Worm (Caenorhabditis elegans) whole organism, young adult: ENCODE results near the gene cutl-29.
A peak's percentile ranks its signal among the peaks of the same experiment; 100 is the strongest.

Experiments used
- B0035.1 ChIP-seq: sonication (generic microtip); optimal IDR thresholded peaks from 2 replicates; lab custom pipeline; 2016; ENCODE audit warnings: missing genetic modification characterization, mild to moderate bottlenecking, missing compliant biosample characterization, missing genotype, missing genetic modification reagents
- C06A6.2 ChIP-seq: fragments of 200-800 bp; sonication (Bioruptor generic); conservative IDR thresholded peaks from 2 replicates; pipeline ENCODE4 v1.3.6; 2022; ENCODE audit warnings: missing genetic modification characterization, missing compliant biosample characterization
- F10E7.11 ChIP-seq: sonication (generic microtip); optimal IDR thresholded peaks from 2 replicates; lab custom pipeline; 2017; ENCODE audit warnings: mild to moderate bottlenecking, missing genetic modification characterization, moderate library complexity, missing compliant biosample characterization
- F52B5.7 ChIP-seq: sonication (generic microtip); optimal IDR thresholded peaks from 2 replicates; lab custom pipeline; 2016; ENCODE audit warnings: mild to moderate bottlenecking, missing genetic modification characterization, missing compliant biosample characterization
- F55B11.4 ChIP-seq: sonication (generic microtip); optimal IDR thresholded peaks from 2 replicates; lab custom pipeline; 2016; ENCODE audit warnings: missing compliant biosample characterization, missing genetic modification characterization, borderline replicate concordance; ENCODE audit not compliant: insufficient read depth
- F57A8.1 ChIP-seq: fragments of 200-800 bp; sonication (Bioruptor generic); optimal IDR thresholded peaks from 2 replicates; lab custom pipeline; 2018; ENCODE audit warnings: mild to moderate bottlenecking, missing genetic modification characterization, moderate library complexity, missing compliant biosample characterization
- F57C9.4 ChIP-seq: sonication (generic microtip); optimal IDR thresholded peaks from 2 replicates; lab custom pipeline; 2017; ENCODE audit warnings: mild to moderate bottlenecking, missing genetic modification characterization, missing compliant biosample characterization
- K11D2.4 ChIP-seq: fragments of 200-800 bp; sonication (Bioruptor generic); IDR thresholded peaks from 2 replicates; pipeline ENCODE4 v1.3.6; 2022; ENCODE audit warnings: missing genetic modification reagents, missing genetic modification characterization, missing compliant biosample characterization
- T07F8.4 ChIP-seq: sonication (generic microtip); optimal IDR thresholded peaks from 2 replicates; lab custom pipeline; 2016; ENCODE audit warnings: mild to moderate bottlenecking, missing genetic modification characterization, moderate library complexity, missing compliant biosample characterization
- Y53G8AR.9 ChIP-seq: fragments of 200-800 bp; sonication (Bioruptor generic); conservative IDR thresholded peaks from 2 replicates; pipeline ENCODE4 v1.3.6; 2022; ENCODE audit warnings: missing genetic modification reagents, missing genetic modification characterization, missing compliant biosample characterization
- akir-1 ChIP-seq: fragments of 200-800 bp; sonication (Bioruptor generic); optimal IDR thresholded peaks from 2 replicates; lab custom pipeline; 2018; ENCODE audit warnings: mild to moderate bottlenecking, missing genetic modification characterization, moderate library complexity, missing compliant biosample characterization
- aptf-3 ChIP-seq: fragments of 200-800 bp; sonication (Bioruptor generic); IDR thresholded peaks from 2 replicates; pipeline ENCODE4 v1.3.6; 2022; ENCODE audit warnings: missing genetic modification characterization, missing compliant biosample characterization
- atf-7 ChIP-seq: sonication (generic microtip); optimal IDR thresholded peaks from 2 replicates; lab custom pipeline; 2017; ENCODE audit warnings: mild to moderate bottlenecking, missing genetic modification characterization, missing compliant biosample characterization
- attf-5 ChIP-seq: fragments of 200-800 bp; sonication (Bioruptor generic); optimal IDR thresholded peaks from 2 replicates; lab custom pipeline; 2018; ENCODE audit warnings: mild to moderate bottlenecking, missing genetic modification characterization, missing compliant biosample characterization
- bed-2 ChIP-seq: fragments of 200-800 bp; sonication (Bioruptor generic); IDR thresholded peaks from 2 replicates; pipeline ENCODE4 v1.3.6; 2022; ENCODE audit warnings: missing genetic modification reagents, missing genetic modification characterization, missing compliant biosample characterization
- ccch-3 ChIP-seq: fragments of 200-800 bp; sonication (Bioruptor generic); optimal IDR thresholded peaks from 2 replicates; lab custom pipeline; 2018; ENCODE audit warnings: mild to moderate bottlenecking, missing genetic modification characterization, missing compliant biosample characterization
- cebp-1 ChIP-seq, 2 experiments: fragments of 200-800 bp in 1 of 2; sonication (Bioruptor generic) in 1 of 2; sonication (generic microtip) in 1 of 2; IDR thresholded peaks in 1 of 2; optimal IDR thresholded peaks in 1 of 2; 2 replicates each; pipeline versions ENCODE4 v1.3.6 to Lab custom; 2017 to 2022; ENCODE audit warnings: missing compliant biosample characterization in 2 of 2, missing genetic modification characterization in 2 of 2, mild to moderate bottlenecking in 1 of 2, missing genetic modification reagents in 1 of 2, moderate library complexity in 1 of 2
- ceh-79 ChIP-seq: sonication (generic microtip); optimal IDR thresholded peaks from 2 replicates; lab custom pipeline; 2017; ENCODE audit warnings: mild to moderate bottlenecking, missing genetic modification characterization, missing compliant biosample characterization
- ceh-91 ChIP-seq: fragments of 200-800 bp; sonication (Bioruptor generic); IDR thresholded peaks from 2 replicates; pipeline ENCODE4 v1.3.6; 2022; ENCODE audit warnings: missing genetic modification reagents, missing genetic modification characterization, missing compliant biosample characterization
- dpff-1 ChIP-seq: sonication (generic microtip); optimal IDR thresholded peaks from 2 replicates; lab custom pipeline; 2017; ENCODE audit warnings: mild to moderate bottlenecking, missing genetic modification characterization, missing compliant biosample characterization
- egl-18 ChIP-seq: fragments of 200-800 bp; sonication (Bioruptor generic); IDR thresholded peaks from 2 replicates; pipeline ENCODE4 v1.3.6; 2022; ENCODE audit warnings: missing genetic modification reagents, missing genetic modification characterization, missing compliant biosample characterization
- egl-44 ChIP-seq: fragments of 200-800 bp; sonication (Bioruptor generic); IDR thresholded peaks from 2 replicates; pipeline ENCODE4 v1.3.6; 2022; ENCODE audit warnings: missing genetic modification reagents, missing genetic modification characterization, missing compliant biosample characterization
- ets-4 ChIP-seq: fragments of 200-800 bp; sonication (Bioruptor generic); optimal IDR thresholded peaks from 2 replicates; lab custom pipeline; 2018; ENCODE audit warnings: mild to moderate bottlenecking, missing genetic modification characterization, missing compliant biosample characterization
- gei-17 ChIP-seq: fragments of 200-800 bp; sonication (Bioruptor generic); optimal IDR thresholded peaks from 2 replicates; lab custom pipeline; 2018; ENCODE audit warnings: mild to moderate bottlenecking, missing genetic modification characterization, missing compliant biosample characterization
- him-1 ChIP-seq: sonication (generic microtip); optimal IDR thresholded peaks from 2 replicates; lab custom pipeline; 2016; ENCODE audit warnings: missing genotype, missing genetic modification reagents, missing genetic modification characterization, missing compliant biosample characterization
- hlh-26 ChIP-seq: fragments of 200-800 bp; sonication (Bioruptor generic); conservative IDR thresholded peaks from 2 replicates; pipeline ENCODE4 v1.3.6; 2022; ENCODE audit warnings: missing genetic modification reagents, missing genetic modification characterization, missing compliant biosample characterization
- lag-1 ChIP-seq: fragments of 200-800 bp; sonication (Bioruptor generic); IDR thresholded peaks from 2 replicates; pipeline ENCODE4 v1.3.6; 2022; ENCODE audit warnings: missing genetic modification reagents, missing genetic modification characterization, missing compliant biosample characterization
- lin-35 ChIP-seq, 3 experiments: fragments of 150-350 bp in 2 of 3; sonication (generic microtip) in 1 of 3; optimal IDR thresholded peaks; 2 replicates each; lab custom pipeline; 2014 to 2018; ENCODE audit warnings: missing biosample characterization in 3 of 3, missing genetic modification characterization in 3 of 3, missing genetic modification reagents in 3 of 3
- lin-40 ChIP-seq: sonication (generic microtip); optimal IDR thresholded peaks from 2 replicates; lab custom pipeline; 2016; ENCODE audit warnings: missing genetic modification characterization, mild to moderate bottlenecking, missing compliant biosample characterization, missing genotype, missing genetic modification reagents
- lsl-1 ChIP-seq: fragments of 200-800 bp; sonication (Bioruptor generic); optimal IDR thresholded peaks from 2 replicates; lab custom pipeline; 2018; ENCODE audit warnings: mild to moderate bottlenecking, missing genetic modification characterization, moderate library complexity, missing compliant biosample characterization
- lsy-27 ChIP-seq: sonication (generic microtip); optimal IDR thresholded peaks from 2 replicates; lab custom pipeline; 2017; ENCODE audit warnings: missing genetic modification characterization, mild to moderate bottlenecking, missing compliant biosample characterization, antibody characterized with exemption, missing genotype, borderline replicate concordance; ENCODE audit not compliant: insufficient read depth
- madf-3 ChIP-seq: fragments of 200-800 bp; sonication (Bioruptor generic); IDR thresholded peaks from 2 replicates; pipeline ENCODE4 v1.3.6; 2022; ENCODE audit warnings: missing genetic modification reagents, missing genetic modification characterization, missing compliant biosample characterization
- madf-6 ChIP-seq: fragments of 200-800 bp; sonication (Bioruptor generic); IDR thresholded peaks from 2 replicates; pipeline ENCODE4 v1.3.6; 2022; ENCODE audit warnings: missing genetic modification reagents, missing genetic modification characterization, missing compliant biosample characterization
- mcd-1 ChIP-seq: fragments of 200-800 bp; sonication (Bioruptor generic); IDR thresholded peaks from 2 replicates; pipeline ENCODE4 v1.3.6; 2022; ENCODE audit warnings: missing genetic modification reagents, missing genetic modification characterization, missing compliant biosample characterization
- mes-4 ChIP-seq: sonication (generic microtip); optimal IDR thresholded peaks from 2 replicates; lab custom pipeline; 2016; ENCODE audit warnings: missing genotype, missing genetic modification characterization, missing compliant biosample characterization
- mxl-1 ChIP-seq: sonication (generic microtip); optimal IDR thresholded peaks from 2 replicates; lab custom pipeline; 2016; ENCODE audit warnings: missing genetic modification characterization, missing compliant biosample characterization
- nfya-1 ChIP-seq: sonication (generic microtip); optimal IDR thresholded peaks from 2 replicates; lab custom pipeline; 2017; ENCODE audit warnings: antibody characterized with exemption, missing compliant biosample characterization, missing genetic modification characterization, borderline replicate concordance; ENCODE audit not compliant: insufficient read depth
- nhr-179 ChIP-seq: sonication (generic microtip); optimal IDR thresholded peaks from 2 replicates; lab custom pipeline; 2016; ENCODE audit warnings: mild to moderate bottlenecking, missing genetic modification characterization, missing compliant biosample characterization
- sdz-38 ChIP-seq: sonication (generic microtip); optimal IDR thresholded peaks from 2 replicates; lab custom pipeline; 2016; ENCODE audit warnings: missing genotype, missing genetic modification characterization, missing compliant biosample characterization
- sea-2 ChIP-seq: fragments of 200-800 bp; sonication (Bioruptor generic); IDR thresholded peaks from 2 replicates; pipeline ENCODE4 v1.3.6; 2022; ENCODE audit warnings: missing genetic modification characterization, missing compliant biosample characterization
- sptf-2 ChIP-seq: fragments of 200-800 bp; sonication (Bioruptor generic); optimal IDR thresholded peaks from 2 replicates; lab custom pipeline; 2018; ENCODE audit warnings: mild to moderate bottlenecking, missing genetic modification characterization, missing compliant biosample characterization
- tbp1 ChIP-seq: fragments of 200-800 bp; sonication (Bioruptor generic); optimal IDR thresholded peaks from 2 replicates; lab custom pipeline; 2018; ENCODE audit warnings: mild to moderate bottlenecking, missing genetic modification characterization, missing compliant biosample characterization
- zfh-2 ChIP-seq: fragments of 200-800 bp; sonication (Bioruptor generic); conservative IDR thresholded peaks from 2 replicates; pipeline ENCODE4 v1.3.6; 2022; ENCODE audit warnings: missing genetic modification reagents, missing genetic modification characterization, missing compliant biosample characterization
- zim-3 ChIP-seq: sonication (generic microtip); optimal IDR thresholded peaks from 2 replicates; lab custom pipeline; 2017; ENCODE audit warnings: mild to moderate bottlenecking, missing genetic modification characterization, moderate library complexity, missing compliant biosample characterization
- ztf-18 ChIP-seq: sonication (generic microtip); optimal IDR thresholded peaks from 2 replicates; lab custom pipeline; 2016; ENCODE audit warnings: missing genotype, mild to moderate bottlenecking, missing genetic modification characterization, missing compliant biosample characterization
- ztf-28 ChIP-seq: fragments of 200-800 bp; sonication (Bioruptor generic); IDR thresholded peaks from 2 replicates; pipeline ENCODE4 v1.3.6; 2022; ENCODE audit warnings: missing genetic modification reagents, missing genetic modification characterization, missing compliant biosample characterization

The cutl-29 gene

DNA sequence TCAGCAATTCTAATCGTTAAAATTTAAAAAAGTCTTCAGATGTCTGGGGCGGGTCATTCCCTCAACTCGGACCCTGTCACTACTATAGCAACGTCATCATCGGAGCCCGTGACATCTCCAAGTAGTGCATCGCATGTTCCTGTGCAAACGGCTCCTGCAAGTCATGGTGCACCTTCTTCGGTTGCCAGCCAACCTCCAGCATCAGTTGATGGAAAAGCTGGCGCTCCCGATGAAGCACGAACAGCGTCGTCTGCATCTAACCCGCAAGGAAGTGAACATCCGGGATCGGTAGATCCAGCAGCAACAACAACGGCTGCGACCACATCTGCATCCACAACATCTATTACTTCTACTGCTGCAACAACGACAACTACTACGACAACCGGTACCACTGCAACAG lies 23.8 kb upstream of the cutl-29 start, which contains the start of gene R09F10.3:
R09F10.3 (plus strand) TSS at position 40 of the 400 bp plus-strand sequence.
- TF ChIP-seq tbp1 (GFP tag; lab: Kevin White, UChicago) = no peak
- no peak for TF ChIP-seq sptf-2 (GFP tag; lab: Kevin White, UChicago)
- TF ChIP-seq akir-1 (GFP tag; lab: Kevin White, UChicago) = no peak
- TF ChIP-seq mcd-1 = no peak
- no peak for TF ChIP-seq C06A6.2
- TF ChIP-seq zfh-2 (GFP tag; lab: Robert Waterston, UW) = peak; percentile 65
- no peak for TF ChIP-seq aptf-3 (GFP tag; lab: Robert Waterston, UW)
- TF ChIP-seq ceh-91 (GFP tag; lab: Robert Waterston, UW) = no peak
- no peak for TF ChIP-seq lsy-27 (tag; lab: Kevin White, UChicago)
- no peak for TF ChIP-seq F57C9.4 (tag; lab: Kevin White, UChicago)
- TF ChIP-seq egl-18 (GFP tag; lab: Robert Waterston, UW) = no peak
- no peak for TF ChIP-seq lag-1 (GFP tag; lab: Robert Waterston, UW)
- TF ChIP-seq gei-17 (GFP tag; lab: Kevin White, UChicago) = no peak
- no peak for TF ChIP-seq ccch-3 (GFP tag; lab: Kevin White, UChicago)
- TF ChIP-seq sea-2 = peak; percentile 14; the same call in 1 of the 2 replicates
- TF ChIP-seq cebp-1 (GFP tag; IDR thresholded peaks at IDR 0.05; lab: Robert Waterston, UW) = no peak
- no peak for TF ChIP-seq cebp-1 (tag; optimal IDR thresholded peaks at IDR 0.05; lab: Kevin White, UChicago)

- no peak for TF ChIP-seq hlh-26
- TF ChIP-seq nhr-179 = no peak
- TF ChIP-seq sdz-38 (tag; lab: Kevin White, UChicago) = no peak
- peak; percentile 54 for TF ChIP-seq attf-5 (GFP tag; lab: Kevin White, UChicago)
- no peak for TF ChIP-seq tbp1 (GFP tag; lab: Kevin White, UChicago)
- TF ChIP-seq madf-3 (GFP tag; lab: Robert Waterston, UW) = no peak
- TF ChIP-seq F52B5.7 (tag; lab: Kevin White, UChicago) = no peak
- no peak for TF ChIP-seq F55B11.4 (tag; lab: Kevin White, UChicago)
- TF ChIP-seq mes-4 (tag; lab: Kevin White, UChicago) = no peak
- TF ChIP-seq C06A6.2 = no peak
- no peak for TF ChIP-seq bed-2
- no peak for TF ChIP-seq madf-6
- no peak for TF ChIP-seq egl-44
- no peak for TF ChIP-seq Y53G8AR.9 (GFP tag; lab: Robert Waterston, UW)
- no peak for TF ChIP-seq T07F8.4 (tag; lab: Kevin White, UChicago)
- TF ChIP-seq mxl-1 (tag; lab: Kevin White, UChicago) = no peak
- peak; percentile 46 for TF ChIP-seq lin-40 (tag; lab: Kevin White, UChicago)
- TF ChIP-seq him-1 = no peak
- no peak for TF ChIP-seq ets-4
- TF ChIP-seq ceh-79 (tag; lab: Kevin White, UChicago) = no peak
- TF ChIP-seq ztf-18 = no peak
- no peak for TF ChIP-seq nfya-1
- TF ChIP-seq lin-35 (GFP tag; optimal IDR thresholded peaks at IDR 0.05; lab: Kevin White, UChicago) = peak in 1 of 3 experiments; percentile 28
- no peak for TF ChIP-seq lsl-1 (GFP tag; lab: Kevin White, UChicago)
- no peak for TF ChIP-seq F10E7.11 (tag; lab: Kevin White, UChicago)
- no peak for TF ChIP-seq cebp-1 (GFP tag; IDR thresholded peaks at IDR 0.05; lab: Robert Waterston, UW)
- TF ChIP-seq cebp-1 (tag; optimal IDR thresholded peaks at IDR 0.05; lab: Kevin White, UChicago) = peak; percentile 13
- no peak for TF ChIP-seq ztf-28 (GFP tag; lab: Robert Waterston, UW)
- no peak for TF ChIP-seq F57A8.1 (GFP tag; lab: Kevin White, UChicago)
- TF ChIP-seq zim-3 (tag; lab: Kevin White, UChicago) = no peak
- no peak for TF ChIP-seq K11D2.4 (GFP tag; lab: Robert Waterston, UW)
- TF ChIP-seq atf-7 = no peak
- no peak for TF ChIP-seq B0035.1 (tag; lab: Kevin White, UChicago)
- TF ChIP-seq dpff-1 = no peak
Measured at ce11 chrX:8286740-8287299, 16.0 kb upstream of the cutl-29 start, which contains the start of gene sec-16A.2. Gene sec-16A.2, plus strand, starts transcription at chrX:8287249.
